Worm (Caenorhabditis elegans) whole organism, midembryonic: Measurements from ENCODE around the gene srx-2.

Experiments
- T22C8.4 ChIP-seq: fragments of 200-800 bp; sonication (Bioruptor generic); IDR thresholded peaks from 2 replicates; pipeline ENCODE4 v1.3.6; 2022; ENCODE audit warnings: missing genetic modification characterization, missing compliant biosample characterization
- flt-1 ChIP-seq: fragments of 200-800 bp; sonication (Bioruptor generic); IDR thresholded peaks from 2 replicates; pipeline ENCODE4 v1.3.6; 2022; ENCODE audit warnings: missing genetic modification characterization, missing compliant biosample characterization
- klf-2 ChIP-seq: fragments of 200-800 bp; sonication (Bioruptor generic); conservative IDR thresholded peaks from 2 replicates; pipeline ENCODE4 v1.3.6; 2022; ENCODE audit warnings: missing genetic modification reagents, missing genetic modification characterization, missing compliant biosample characterization
- ref-1 ChIP-seq: fragments of 200-800 bp; sonication (Bioruptor generic); conservative IDR thresholded peaks from 2 replicates; pipeline ENCODE4 v1.3.6; 2022; ENCODE audit warnings: missing genetic modification reagents, missing genetic modification characterization, missing compliant biosample characterization

ce11 chrV:9030248-9030647 lies 21.0 kb downstream of the srx-2 start, which contains the start of gene C25E10.5:
- TF ChIP-seq flt-1 (no peak), klf-2 (GFP tag; lab: Robert Waterston, UW) (no peak), T22C8.4 (GFP tag; lab: Robert Waterston, UW) (no peak), ref-1 (GFP tag; lab: Robert Waterston, UW) (no peak)
